Worm (Caenorhabditis elegans) whole organism, L1 larva: ENCODE measurements around the gene K11G12.6.

Source experiments
- C16A3.4 ChIP-seq: fragments of 150-350 bp; optimal IDR thresholded peaks from 2 replicates; lab custom pipeline; 2014; ENCODE audit warnings: missing biosample characterization, missing genetic modification characterization
- aha-1 ChIP-seq: fragments of 150-350 bp; optimal IDR thresholded peaks from 2 replicates; lab custom pipeline; 2014; ENCODE audit warnings: missing biosample characterization, missing genetic modification characterization
- blmp-1 ChIP-seq: fragments of 150-350 bp; optimal IDR thresholded peaks from 2 replicates; lab custom pipeline; 2014; ENCODE audit warnings: missing biosample characterization, missing genetic modification characterization
- ceh-8 ChIP-seq: fragments of 200-800 bp; sonication (Bioruptor generic); optimal IDR thresholded peaks from 2 replicates; lab custom pipeline; 2018; ENCODE audit warnings: mild to moderate bottlenecking, missing genetic modification characterization, moderate library complexity, missing compliant biosample characterization
- ceh-82 ChIP-seq, 3 experiments: fragments of 150-350 bp in 1 of 3; sonication (generic microtip) in 2 of 3; optimal IDR thresholded peaks; 2 replicates each; lab custom pipeline; 2014 to 2017; ENCODE audit warnings: missing biosample characterization in 3 of 3, missing genetic modification characterization in 3 of 3
- ceh-90 ChIP-seq: sonication (generic microtip); optimal IDR thresholded peaks from 2 replicates; lab custom pipeline; 2016; ENCODE audit warnings: missing genetic modification characterization, missing compliant biosample characterization
- dsc-1 ChIP-seq: sonication (generic microtip); optimal IDR thresholded peaks from 2 replicates; lab custom pipeline; 2016; ENCODE audit warnings: mild to moderate bottlenecking, missing genetic modification characterization, missing compliant biosample characterization
- efl-1 ChIP-seq, 4 experiments: fragments of 150-350 bp; optimal IDR thresholded peaks in 3 of 4; peaks in 1 of 4; 1 replicate in 1 of 4; 2 replicates in 3 of 4; lab custom pipeline; 2014; ENCODE audit warnings: missing biosample characterization in 2 of 4, missing genetic modification characterization in 2 of 4, missing genetic modification reagents in 2 of 4
- egl-13 ChIP-seq: sonication (generic microtip); optimal IDR thresholded peaks from 2 replicates; lab custom pipeline; 2016; ENCODE audit warnings: missing genotype, missing genetic modification reagents, missing genetic modification characterization, missing compliant biosample characterization
- elt-2 ChIP-seq: sonication (generic microtip); optimal IDR thresholded peaks from 2 replicates; lab custom pipeline; 2016; ENCODE audit warnings: missing genetic modification characterization, mild to moderate bottlenecking, inconsistent platforms, missing compliant biosample characterization, missing genetic modification reagents
- elt-3 ChIP-seq, 6 experiments: fragments of 150-350 bp in 1 of 6; sonication (generic microtip); optimal IDR thresholded peaks; 2 replicates each; lab custom pipeline; 2017 to 2018; ENCODE audit warnings: missing biosample characterization in 6 of 6, missing genetic modification characterization in 6 of 6, inconsistent platforms in 1 of 6
- ets-5 ChIP-seq: fragments of 200-800 bp; sonication (Bioruptor generic); IDR thresholded peaks from 2 replicates; pipeline ENCODE4 v1.3.6; 2022; ENCODE audit warnings: missing genetic modification characterization, missing compliant biosample characterization
- fkh-4 ChIP-seq: sonication (generic microtip); optimal IDR thresholded peaks from 2 replicates; lab custom pipeline; 2016; ENCODE audit warnings: missing compliant biosample characterization, missing genetic modification characterization, borderline replicate concordance
- fkh-8 ChIP-seq: sonication (generic microtip); optimal IDR thresholded peaks from 2 replicates; lab custom pipeline; 2016; ENCODE audit warnings: mild to moderate bottlenecking, missing genetic modification characterization, missing compliant biosample characterization
- fos-1 ChIP-seq: fragments of 150-350 bp; optimal IDR thresholded peaks from 2 replicates; lab custom pipeline; 2014; ENCODE audit warnings: missing biosample characterization, missing genetic modification characterization
- grh-1 ChIP-seq: fragments of 200-800 bp; sonication (Bioruptor generic); IDR thresholded peaks from 2 replicates; pipeline ENCODE4 v1.3.6; 2022; ENCODE audit warnings: missing genetic modification reagents, missing genetic modification characterization, missing compliant biosample characterization
- hlh-17 ChIP-seq: fragments of 200-800 bp; sonication (Bioruptor generic); optimal IDR thresholded peaks from 2 replicates; lab custom pipeline; 2018; ENCODE audit warnings: missing genetic modification characterization, mild to moderate bottlenecking, missing compliant biosample characterization, moderate library complexity, borderline replicate concordance
- irx-1 ChIP-seq: sonication (generic microtip); optimal IDR thresholded peaks from 2 replicates; lab custom pipeline; 2016; ENCODE audit warnings: missing genetic modification characterization, missing compliant biosample characterization
- isw-1 ChIP-seq: fragments of 200-800 bp; sonication (Bioruptor generic); IDR thresholded peaks from 2 replicates; pipeline ENCODE4 v1.3.6; 2022; ENCODE audit warnings: missing genetic modification characterization, missing compliant biosample characterization
- lin-13 ChIP-seq: fragments of 150-350 bp; optimal IDR thresholded peaks from 2 replicates; lab custom pipeline; 2014; ENCODE audit warnings: missing biosample characterization, missing genetic modification reagents, missing genetic modification characterization
- lin-14 ChIP-seq: fragments of 200-800 bp; sonication (Bioruptor generic); optimal IDR thresholded peaks from 2 replicates; lab custom pipeline; 2018; ENCODE audit warnings: mild to moderate bottlenecking, missing genetic modification characterization, moderate library complexity, missing compliant biosample characterization
- lin-15B ChIP-seq: fragments of 150-350 bp; sonication (generic microtip); optimal IDR thresholded peaks from 3 replicates; lab custom pipeline; 2014; ENCODE audit warnings: missing biosample characterization, missing genetic modification characterization
- lin-35 ChIP-seq, 2 experiments: fragments of 150-350 bp; optimal IDR thresholded peaks; 2 replicates each; lab custom pipeline; 2014; ENCODE audit warnings: missing biosample characterization in 2 of 2, missing genetic modification characterization in 2 of 2, missing genetic modification reagents in 2 of 2
- lin-39 ChIP-seq: fragments of 150-350 bp; optimal IDR thresholded peaks from 2 replicates; lab custom pipeline; 2014; ENCODE audit warnings: missing biosample characterization, missing genetic modification reagents, missing genetic modification characterization
- lir-3 ChIP-seq: sonication (generic microtip); optimal IDR thresholded peaks from 2 replicates; lab custom pipeline; 2016; ENCODE audit warnings: mild to moderate bottlenecking, missing genetic modification characterization, moderate library complexity, missing compliant biosample characterization; ENCODE audit not compliant: poor library complexity
- lsy-2 ChIP-seq, 2 experiments: fragments of 150-350 bp; optimal IDR thresholded peaks; 2 replicates each; lab custom pipeline; 2014; ENCODE audit warnings: missing biosample characterization in 2 of 2, missing genetic modification characterization in 2 of 2
- mab-9 ChIP-seq: fragments of 200-800 bp; sonication (Bioruptor generic); IDR thresholded peaks from 2 replicates; pipeline ENCODE4 v1.3.6; 2022; ENCODE audit warnings: missing genetic modification reagents, missing genetic modification characterization, missing compliant biosample characterization
- mdl-1 ChIP-seq, 2 experiments: fragments of 150-350 bp; optimal IDR thresholded peaks; 2 replicates each; lab custom pipeline; 2014 to 2017; ENCODE audit warnings: missing biosample characterization in 2 of 2, missing genetic modification characterization in 2 of 2, inconsistent platforms in 1 of 2
- mef-2 ChIP-seq: fragments of 150-350 bp; optimal IDR thresholded peaks from 2 replicates; lab custom pipeline; 2014; ENCODE audit warnings: missing biosample characterization, missing genetic modification characterization
- nhr-11 ChIP-seq: fragments of 150-350 bp; optimal IDR thresholded peaks from 2 replicates; lab custom pipeline; 2014; ENCODE audit warnings: missing biosample characterization, missing genetic modification characterization
- nhr-19 ChIP-seq: fragments of 200-800 bp; sonication (Bioruptor generic); conservative IDR thresholded peaks from 2 replicates; pipeline ENCODE4 v1.3.6; 2022; ENCODE audit warnings: missing genetic modification characterization, missing compliant biosample characterization
- nhr-237 ChIP-seq: fragments of 150-350 bp; optimal IDR thresholded peaks from 2 replicates; lab custom pipeline; 2014; ENCODE audit warnings: missing biosample characterization, missing genetic modification characterization
- nhr-28 ChIP-seq: fragments of 150-350 bp; optimal IDR thresholded peaks from 2 replicates; lab custom pipeline; 2014; ENCODE audit warnings: missing biosample characterization, missing genetic modification characterization
- nhr-47 ChIP-seq: sonication (generic microtip); optimal IDR thresholded peaks from 2 replicates; lab custom pipeline; 2016; ENCODE audit warnings: mild to moderate bottlenecking, missing genetic modification characterization, moderate library complexity, missing compliant biosample characterization
- nhr-84 ChIP-seq: sonication (generic microtip); optimal IDR thresholded peaks from 2 replicates; lab custom pipeline; 2017; ENCODE audit warnings: missing biosample characterization, missing genetic modification characterization
- nhr-85 ChIP-seq: sonication (generic microtip); peaks from one replicate; lab custom pipeline; 2016; ENCODE audit warnings: missing genetic modification characterization, inconsistent platforms, missing compliant biosample characterization
- nhr-90 ChIP-seq: sonication (generic microtip); optimal IDR thresholded peaks from 2 replicates; lab custom pipeline; 2016; ENCODE audit warnings: mild to moderate bottlenecking, missing genetic modification characterization, missing compliant biosample characterization; ENCODE audit not compliant: poor library complexity
- pag-3 ChIP-seq: sonication (generic microtip); optimal IDR thresholded peaks from 2 replicates; lab custom pipeline; 2017; ENCODE audit warnings: missing genetic modification characterization, mild to moderate bottlenecking, missing compliant biosample characterization, antibody characterized with exemption, borderline replicate concordance; ENCODE audit not compliant: insufficient read depth
- pax-3 ChIP-seq: fragments of 200-800 bp; sonication (Bioruptor generic); optimal IDR thresholded peaks from 2 replicates; lab custom pipeline; 2018; ENCODE audit warnings: mild to moderate bottlenecking, missing genetic modification characterization, moderate library complexity, missing compliant biosample characterization
- pqm-1 ChIP-seq: sonication (generic microtip); optimal IDR thresholded peaks from 3 replicates; lab custom pipeline; 2017; ENCODE audit warnings: missing biosample characterization, missing genetic modification characterization
- rnt-1 ChIP-seq: sonication (generic microtip); optimal IDR thresholded peaks from 2 replicates; lab custom pipeline; 2016; ENCODE audit warnings: mild to moderate bottlenecking, missing genetic modification characterization, moderate library complexity, missing compliant biosample characterization
- snpc-4 ChIP-seq: fragments of 150-350 bp; optimal IDR thresholded peaks from 2 replicates; lab custom pipeline; 2014; ENCODE audit warnings: missing biosample characterization, missing genetic modification characterization
- snu-23 ChIP-seq: sonication (generic microtip); optimal IDR thresholded peaks from 2 replicates; lab custom pipeline; 2016; ENCODE audit warnings: missing genetic modification characterization, missing compliant biosample characterization
- sup-37 ChIP-seq: fragments of 200-800 bp; sonication (Bioruptor generic); optimal IDR thresholded peaks from 2 replicates; lab custom pipeline; 2018; ENCODE audit warnings: mild to moderate bottlenecking, missing genetic modification characterization, missing compliant biosample characterization
- swsn-7 ChIP-seq: sonication (generic microtip); optimal IDR thresholded peaks from 2 replicates; lab custom pipeline; 2016; ENCODE audit warnings: missing genetic modification characterization, missing compliant biosample characterization
- tlp-1 ChIP-seq: fragments of 150-350 bp; optimal IDR thresholded peaks from 2 replicates; lab custom pipeline; 2014; ENCODE audit warnings: missing biosample characterization, missing genetic modification characterization
- unc-130 ChIP-seq: fragments of 150-350 bp; optimal IDR thresholded peaks from 2 replicates; lab custom pipeline; 2017; ENCODE audit warnings: missing biosample characterization, missing genetic modification characterization, inconsistent platforms
- unc-30 ChIP-seq: sonication (generic microtip); optimal IDR thresholded peaks from 2 replicates; lab custom pipeline; 2017; ENCODE audit warnings: missing biosample characterization, missing genetic modification characterization
- unc-62 ChIP-seq: fragments of 150-350 bp; optimal IDR thresholded peaks from 2 replicates; lab custom pipeline; 2014; ENCODE audit warnings: missing biosample characterization, missing genetic modification reagents, missing genetic modification characterization
- unc-98 ChIP-seq: fragments of 200-800 bp; sonication (Bioruptor generic); IDR thresholded peaks from 2 replicates; pipeline ENCODE4 v1.3.6; 2022; ENCODE audit warnings: missing genetic modification characterization, missing compliant biosample characterization
- xbp-1 ChIP-seq: sonication (generic microtip); optimal IDR thresholded peaks from 2 replicates; lab custom pipeline; 2016; ENCODE audit warnings: missing genetic modification characterization, missing compliant biosample characterization
- ztf-4 ChIP-seq: fragments of 150-350 bp; optimal IDR thresholded peaks from 2 replicates; lab custom pipeline; 2014; ENCODE audit warnings: missing biosample characterization, missing genetic modification characterization

Gene K11G12.6

ce11 chrX:6743853-6744346 is 14.4 kb upstream of the K11G12.6 start:
- peak; percentile 91 for TF ChIP-seq swsn-7 (tag; lab: Kevin White, UChicago)
- TF ChIP-seq lin-39 (tag; lab: Kevin White, UChicago), result peak; percentile 89
- TF ChIP-seq tlp-1 (tag; lab: Kevin White, UChicago), result peak; percentile 86
- peak; percentile 15 for TF ChIP-seq unc-62
- TF ChIP-seq lin-14, result peak; percentile 99
- peak; percentile 63 for TF ChIP-seq dsc-1 (tag; lab: Kevin White, UChicago)
- peak; percentile 48 to 99 (median 92) for TF ChIP-seq elt-3 (tag; optimal IDR thresholded peaks at IDR 0.05; lab: Kevin White, UChicago)
- TF ChIP-seq hlh-17, result no peak
- TF ChIP-seq lin-15B (tag; lab: Kevin White, UChicago), result no peak
- peak; percentile 97 for TF ChIP-seq rnt-1
- TF ChIP-seq lin-13 (GFP tag; lab: Kevin White, UChicago), result peak; percentile 91
- TF ChIP-seq fkh-8 (tag; lab: Kevin White, UChicago), result peak; percentile 40
- peak; percentile 99 for TF ChIP-seq snu-23 (GFP tag; lab: Kevin White, UChicago)
- TF ChIP-seq fkh-4 (tag; lab: Kevin White, UChicago), result no peak
- no peak for TF ChIP-seq nhr-84 (tag; lab: Kevin White, UChicago)
- TF ChIP-seq ceh-90 (tag; lab: Kevin White, UChicago), result no peak
- TF ChIP-seq nhr-47 (tag; lab: Kevin White, UChicago), result peak; percentile 95
- no peak for TF ChIP-seq isw-1 (GFP tag; lab: Robert Waterston, UW)
- peak; percentile 5 to 46 (median 43) for TF ChIP-seq ceh-82 (tag; optimal IDR thresholded peaks at IDR 0.05; lab: Kevin White, UChicago)
- peak; percentile 97 for TF ChIP-seq nhr-19 (GFP tag; lab: Robert Waterston, UW)
- peak; percentile 49 for TF ChIP-seq fos-1 (tag; lab: Kevin White, UChicago)
- TF ChIP-seq xbp-1, result peak; percentile 90
- TF ChIP-seq blmp-1 (tag; lab: Kevin White, UChicago), result peak; percentile 92
- peak; percentile 84 to 85 for TF ChIP-seq lsy-2 (tag; optimal IDR thresholded peaks at IDR 0.05; lab: Kevin White, UChicago)
- no peak for TF ChIP-seq pag-3 (tag; lab: Kevin White, UChicago)
- TF ChIP-seq nhr-90, result peak; percentile 99
- peak; percentile 91 for TF ChIP-seq irx-1 (tag; lab: Kevin White, UChicago)
- peak; percentile 60 for TF ChIP-seq mab-9 (GFP tag; lab: Robert Waterston, UW)
- peak; percentile 85 for TF ChIP-seq sup-37 (GFP tag; lab: Kevin White, UChicago)
- TF ChIP-seq ceh-8 (GFP tag; lab: Kevin White, UChicago), result peak; percentile 11
- TF ChIP-seq mef-2 (tag; lab: Kevin White, UChicago), result peak; percentile 9
- TF ChIP-seq elt-2 (tag; lab: Kevin White, UChicago), result peak; percentile 97
- TF ChIP-seq unc-130 (tag; lab: Kevin White, UChicago), result peak; percentile 93
- peak; percentile 99 for TF ChIP-seq ztf-4 (tag; lab: Kevin White, UChicago)
- peak; percentile 31 for TF ChIP-seq nhr-28 (tag; lab: Kevin White, UChicago)
- TF ChIP-seq efl-1 (optimal IDR thresholded peaks at IDR 0.05; lab: Kevin White, UChicago), result peak; percentile 63 to 65
- TF ChIP-seq efl-1 (GFP tag; optimal IDR thresholded peaks at IDR 0.05 in 1 of 2; lab: Kevin White, UChicago), result peak; percentile 10 to 97
- peak; percentile 43 for TF ChIP-seq nhr-237
- TF ChIP-seq lir-3 (tag; lab: Kevin White, UChicago), result peak; percentile 86
- no peak for TF ChIP-seq unc-98 (GFP tag; lab: Robert Waterston, UW)
- TF ChIP-seq aha-1, result peak; percentile 56
- peak; percentile 41 to 88 for TF ChIP-seq lin-35 (GFP tag; optimal IDR thresholded peaks at IDR 0.05; lab: Kevin White, UChicago)
- peak; percentile 70 for TF ChIP-seq nhr-11
- TF ChIP-seq pqm-1 (tag; lab: Kevin White, UChicago), result peak; percentile 40
- TF ChIP-seq nhr-85, result peak; percentile 100
- no peak for TF ChIP-seq ets-5 (GFP tag; lab: Robert Waterston, UW)
- peak; percentile 61 for TF ChIP-seq egl-13 (tag; lab: Kevin White, UChicago)
- TF ChIP-seq mdl-1 (tag; optimal IDR thresholded peaks at IDR 0.05; lab: Kevin White, UChicago), result peak in 1 of 2 experiments; percentile 92
- peak; percentile 85 for TF ChIP-seq grh-1 (GFP tag; lab: Robert Waterston, UW)
- peak; percentile 42 for TF ChIP-seq snpc-4
- no peak for TF ChIP-seq unc-30 (tag; lab: Kevin White, UChicago)
- TF ChIP-seq pax-3 (tag; lab: Kevin White, UChicago), result peak; percentile 77
- TF ChIP-seq C16A3.4, result peak; percentile 86
